Worm (Caenorhabditis elegans): ENCODE results near the gene srxa-1.

The srxa-1 gene

DNA sequence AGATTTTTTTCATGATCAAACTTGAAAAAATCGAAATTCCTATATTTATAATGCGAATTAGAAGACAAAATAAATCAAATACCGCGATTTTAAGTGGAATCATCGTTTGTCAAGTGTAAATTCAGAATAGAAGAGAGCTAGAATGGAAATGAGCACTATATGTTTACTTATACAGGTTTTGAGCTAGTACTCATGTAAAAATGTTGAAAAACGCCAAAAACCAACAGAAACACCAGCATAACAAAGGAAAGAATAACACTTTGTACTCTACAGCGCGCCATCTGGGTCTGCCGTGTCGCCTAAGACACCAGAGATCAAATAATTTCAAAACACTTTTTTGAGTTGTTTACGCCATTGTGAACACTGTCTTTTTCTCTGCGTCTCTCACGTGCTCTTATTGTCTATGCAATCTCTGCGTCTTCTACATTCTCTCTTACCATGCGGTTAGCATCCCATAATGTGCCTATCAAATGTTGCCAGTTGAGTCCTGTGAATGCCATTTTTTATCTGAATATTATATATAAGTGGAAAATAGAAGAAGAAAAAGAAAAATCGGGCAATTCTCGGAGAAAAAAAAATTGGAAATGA is 3.0 kb upstream of the srxa-1 start, which contains the start of gene ipla-3:
Gene ipla-3 (minus strand): TSS at position 510 of the 588 bp plus-strand sequence.
- no peak for TF ChIP-seq spr-3 (GFP tag; optimal IDR thresholded peaks at IDR 0.05)
- TF ChIP-seq unc-62 (GFP tag; optimal IDR thresholded peaks at IDR 0.05 in 1 of 2): peak in 1 of 2 experiments; percentile 84
- no peak for TF ChIP-seq unc-62 (tag; optimal IDR thresholded peaks at IDR 0.05)
- peak; percentile 62 for TF ChIP-seq rbr-2 (tag; optimal IDR thresholded peaks at IDR 0.05)
- peak; percentile 72 for TF ChIP-seq php-3 (GFP tag; IDR thresholded peaks at IDR 0.05)
- TF ChIP-seq lin-13 (GFP tag; optimal IDR thresholded peaks at IDR 0.05): no peak
- peak; percentile 84 for TF ChIP-seq mxl-3 (GFP tag; optimal IDR thresholded peaks at IDR 0.05)
- TF ChIP-seq nhr-102 (tag; optimal IDR thresholded peaks at IDR 0.05): peak; percentile 71
- peak; percentile 84 for TF ChIP-seq nhr-28 (tag; optimal IDR thresholded peaks at IDR 0.05)
- TF ChIP-seq pha-4 (GFP tag; IDR thresholded peaks at IDR 0.05): peak; percentile 79
- peak; percentile 76 for TF ChIP-seq pha-4 (tag; optimal IDR thresholded peaks at IDR 0.05)
- TF ChIP-seq nhr-237 (tag; optimal IDR thresholded peaks at IDR 0.05): no peak
- TF ChIP-seq unc-130 (GFP tag; optimal IDR thresholded peaks at IDR 0.05): no peak
- no peak for TF ChIP-seq unc-39 (tag; optimal IDR thresholded peaks at IDR 0.05)
- TF ChIP-seq ceh-44 (GFP tag; IDR thresholded peaks at IDR 0.05): no peak
- TF ChIP-seq saeg-2 (GFP tag; IDR thresholded peaks at IDR 0.05): no peak
- TF ChIP-seq nhr-11 (tag; optimal IDR thresholded peaks at IDR 0.05): peak; percentile 22
- peak; percentile 50 for TF ChIP-seq jun-1 (tag; optimal IDR thresholded peaks at IDR 0.05)
- no peak for TF ChIP-seq madf-9 (GFP tag; conservative IDR thresholded peaks at IDR 0.05)
- TF ChIP-seq lin-29 (GFP tag; IDR thresholded peaks at IDR 0.05): no peak
- TF ChIP-seq sdz-12 (GFP tag; optimal IDR thresholded peaks at IDR 0.05): no peak
- no peak for TF ChIP-seq nhr-111 (GFP tag; optimal IDR thresholded peaks at IDR 0.05)
- no peak for TF ChIP-seq lin-39 (tag; optimal IDR thresholded peaks at IDR 0.05)
- TF ChIP-seq hif-1 (tag; optimal IDR thresholded peaks at IDR 0.05): peak in 1 of 2 experiments; percentile 48
- TF ChIP-seq ztf-11 (tag; optimal IDR thresholded peaks at IDR 0.05): no peak
- TF ChIP-seq fos-1 (tag; optimal IDR thresholded peaks at IDR 0.05): no peak
- TF ChIP-seq arid-1 (GFP tag; conservative IDR thresholded peaks at IDR 0.05): no peak
- TF ChIP-seq dve-1 (tag; optimal IDR thresholded peaks at IDR 0.05; ENCODE audit: insufficient read depth): peak; percentile 96
- TF ChIP-seq F26F4.8 (GFP tag; conservative IDR thresholded peaks at IDR 0.05): no peak
- TF ChIP-seq daf-8 (GFP tag; IDR thresholded peaks at IDR 0.05): no peak
- no peak for TF ChIP-seq F44E2.7 (GFP tag; IDR thresholded peaks at IDR 0.05)
- peak; percentile 94 for TF ChIP-seq nhr-48 (tag; optimal IDR thresholded peaks at IDR 0.05)
- TF ChIP-seq egl-43 (GFP tag; IDR thresholded peaks at IDR 0.05): 0 out of 2 replicates have a peak, but pooled peaks have one; percentile 26
- TF ChIP-seq T26A8.4 (GFP tag; IDR thresholded peaks at IDR 0.05): peak; percentile 70; the same call in 1 of the 2 replicates
- no peak for TF ChIP-seq vab-7 (GFP tag; IDR thresholded peaks at IDR 0.05)
- TF ChIP-seq set-16 (GFP tag; IDR thresholded peaks at IDR 0.05): no peak
- TF ChIP-seq hlh-11 (tag; optimal IDR thresholded peaks at IDR 0.05): peak; percentile 95
- TF ChIP-seq hmg-1.1 (GFP tag; IDR thresholded peaks at IDR 0.05): peak; percentile 71
- TF ChIP-seq lin-15B (tag; optimal IDR thresholded peaks at IDR 0.05): no peak
- no peak for TF ChIP-seq ZK337.2 (GFP tag; IDR thresholded peaks at IDR 0.05)
- TF ChIP-seq Y75B8A.6 (GFP tag; IDR thresholded peaks at IDR 0.05): no peak
- peak; percentile 14 for TF ChIP-seq aha-1 (tag)
- TF ChIP-seq F37D6.2 (tag; optimal IDR thresholded peaks at IDR 0.05): no peak
- TF ChIP-seq ctbp-1 (GFP tag; IDR thresholded peaks at IDR 0.05): no peak
- TF ChIP-seq nhr-6 (tag; optimal IDR thresholded peaks at IDR 0.05): peak; percentile 95
- TF ChIP-seq lsy-2 (tag; optimal IDR thresholded peaks at IDR 0.05): peak in 1 of 2 experiments; percentile 53
- TF ChIP-seq ama-1 (optimal IDR thresholded peaks at IDR 0.05): no peak
- no peak for TF ChIP-seq attf-4 (tag; optimal IDR thresholded peaks at IDR 0.05)
- peak; percentile 54 for TF ChIP-seq lin-38 (GFP tag; IDR thresholded peaks at IDR 0.05)
- TF ChIP-seq snpc-1.2 (GFP tag; IDR thresholded peaks at IDR 0.05): no peak
- no peak for TF ChIP-seq Y105C5A.15 (GFP tag; IDR thresholded peaks at IDR 0.05)
- TF ChIP-seq zip-11 (GFP tag; IDR thresholded peaks at IDR 0.05): no peak

Measured in whole organism, L4 larva.